Fruit fly (Drosophila melanogaster): ENCODE results near the gene Muc14A.

Muc14A gene

dm6 chrX:16096488-16096887 lies 87.6 kb downstream of the Muc14A start (continued):
- TF ChIP-seq br (GFP tag; optimal IDR thresholded peaks at IDR 0.05) (no peak), dmrt93B (GFP tag; optimal IDR thresholded peaks at IDR 0.05) (no peak), Rel (GFP tag; optimal IDR thresholded peaks at IDR 0.05) (no peak), Rel (tag; optimal IDR thresholded peaks at IDR 0.05) (peak; percentile 15), Vsx2 (GFP tag; optimal IDR thresholded peaks at IDR 0.05; ENCODE audit: partially characterized antibody) (no peak), Hnf4 (GFP tag; optimal IDR thresholded peaks at IDR 0.05) (no peak), lola (GFP tag; optimal IDR thresholded peaks at IDR 0.05) (no peak), Hr78 (GFP tag; optimal IDR thresholded peaks at IDR 0.05) (no peak), brk (GFP tag; optimal IDR thresholded peaks at IDR 0.05) (peak; percentile 3), N (GFP tag; optimal IDR thresholded peaks at IDR 0.05) (no peak), Dfd (GFP tag; optimal IDR thresholded peaks at IDR 0.05) (no peak), Jra (GFP tag; optimal IDR thresholded peaks at IDR 0.05) (no peak), CrebA (GFP tag; optimal IDR thresholded peaks at IDR 0.05; ENCODE audit: borderline replicate concordance) (no peak), CG32264 (GFP tag; optimal IDR thresholded peaks at IDR 0.05) (no peak)

- TF ChIP-seq Myc (optimal IDR thresholded peaks at IDR 0.05) (no peak), HLH106 (tag; optimal IDR thresholded peaks at IDR 0.05) (no peak), OdsH (GFP tag; optimal IDR thresholded peaks at IDR 0.05) (no peak), Vsx2 (GFP tag; optimal IDR thresholded peaks at IDR 0.05; ENCODE audit: partially characterized antibody) (no peak), sv (GFP tag; optimal IDR thresholded peaks at IDR 0.05) (no peak), h (GFP tag; optimal IDR thresholded peaks at IDR 0.05) (no peak), N (GFP tag; optimal IDR thresholded peaks at IDR 0.05) (no peak), dsf (GFP tag; optimal IDR thresholded peaks at IDR 0.05; ENCODE audit: borderline replicate concordance) (no peak), Dfd (GFP tag; optimal IDR thresholded peaks at IDR 0.05) (no peak), foxo (GFP tag; optimal IDR thresholded peaks at IDR 0.05) (no peak), CG32264 (GFP tag; optimal IDR thresholded peaks at IDR 0.05) (no peak), CrebA (GFP tag; optimal IDR thresholded peaks at IDR 0.05; ENCODE audit: borderline replicate concordance) (no peak), pan (optimal IDR thresholded peaks at IDR 0.05) (no peak), Dif (GFP tag; optimal IDR thresholded peaks at IDR 0.05; ENCODE audit: partially characterized antibody) (no peak), brk (GFP tag; optimal IDR thresholded peaks at IDR 0.05) (no peak), Hr83 (GFP tag; optimal IDR thresholded peaks at IDR 0.05; ENCODE audit: poor library complexity, severe bottlenecking) (no peak), Jra (GFP tag; optimal IDR thresholded peaks at IDR 0.05) (no peak), Hnf4 (GFP tag; optimal IDR thresholded peaks at IDR 0.05) (no peak), fru (GFP tag; optimal IDR thresholded peaks at IDR 0.05) (no peak)
Observed at dm6 chrX:16100726-16101351, 91.9 kb downstream of the Muc14A start.

dm6 chrX:16102338-16103218 lies 93.7 kb downstream of the Muc14A start:
- no peak for TF ChIP-seq Dfd (GFP tag; optimal IDR thresholded peaks at IDR 0.05)
- TF ChIP-seq br (GFP tag; optimal IDR thresholded peaks at IDR 0.05): peak; percentile 71
- peak; percentile 79 for TF ChIP-seq ey (GFP tag; optimal IDR thresholded peaks at IDR 0.05)
- TF ChIP-seq h (GFP tag; optimal IDR thresholded peaks at IDR 0.05): peak; percentile 82
- peak; percentile 47 for TF ChIP-seq Hnf4 (GFP tag; optimal IDR thresholded peaks at IDR 0.05)
- no peak for TF ChIP-seq Jra (GFP tag; optimal IDR thresholded peaks at IDR 0.05)
- TF ChIP-seq psq (GFP tag; optimal IDR thresholded peaks at IDR 0.05): peak; percentile 68
- peak; percentile 89 for TF ChIP-seq fru (GFP tag; optimal IDR thresholded peaks at IDR 0.05)
- TF ChIP-seq Vsx2 (GFP tag; optimal IDR thresholded peaks at IDR 0.05; ENCODE audit: partially characterized antibody): no peak
- peak; percentile 88 for TF ChIP-seq woc (GFP tag; optimal IDR thresholded peaks at IDR 0.05)
- TF ChIP-seq dsf (GFP tag; optimal IDR thresholded peaks at IDR 0.05; ENCODE audit: borderline replicate concordance): no peak
- no peak for TF ChIP-seq Mio (GFP tag; optimal IDR thresholded peaks at IDR 0.05)
- TF ChIP-seq N (GFP tag; optimal IDR thresholded peaks at IDR 0.05): no peak
- no peak for TF ChIP-seq usp (GFP tag; optimal IDR thresholded peaks at IDR 0.05)
- TF ChIP-seq Dif (GFP tag; optimal IDR thresholded peaks at IDR 0.05; ENCODE audit: partially characterized antibody): no peak
- TF ChIP-seq tai (GFP tag; optimal IDR thresholded peaks at IDR 0.05): no peak
- peak; percentile 21 for TF ChIP-seq sv (GFP tag; optimal IDR thresholded peaks at IDR 0.05)
- peak; percentile 70 for TF ChIP-seq Sp1 (GFP tag; optimal IDR thresholded peaks at IDR 0.05)
- TF ChIP-seq rgr (GFP tag; optimal IDR thresholded peaks at IDR 0.05): peak; percentile 68
- TF ChIP-seq Rel (GFP tag; optimal IDR thresholded peaks at IDR 0.05): no peak
- peak; percentile 73 for TF ChIP-seq Rel (tag; optimal IDR thresholded peaks at IDR 0.05)
- TF ChIP-seq dmrt93B (GFP tag; optimal IDR thresholded peaks at IDR 0.05): peak; percentile 51
- peak; percentile 61 for TF ChIP-seq HLH106 (tag; optimal IDR thresholded peaks at IDR 0.05)
- TF ChIP-seq OdsH (GFP tag; optimal IDR thresholded peaks at IDR 0.05): peak; percentile 60
- TF ChIP-seq foxo (GFP tag; optimal IDR thresholded peaks at IDR 0.05): peak in 1 of 2 experiments; percentile 86
